Fruit fly (Drosophila melanogaster) S2 (cell line): ENCODE data around the gene CG2656.

Experiments
- CG8478 ChIP-seq: fragments of >200 bp; optimal IDR thresholded peaks from 2 replicates; lab custom pipeline; 2018
- CTCF ChIP-seq, 2 experiments: fragments of >200 bp; optimal IDR thresholded peaks; 2 replicates each; lab custom pipeline; 2018

The CG2656 gene

DNA sequence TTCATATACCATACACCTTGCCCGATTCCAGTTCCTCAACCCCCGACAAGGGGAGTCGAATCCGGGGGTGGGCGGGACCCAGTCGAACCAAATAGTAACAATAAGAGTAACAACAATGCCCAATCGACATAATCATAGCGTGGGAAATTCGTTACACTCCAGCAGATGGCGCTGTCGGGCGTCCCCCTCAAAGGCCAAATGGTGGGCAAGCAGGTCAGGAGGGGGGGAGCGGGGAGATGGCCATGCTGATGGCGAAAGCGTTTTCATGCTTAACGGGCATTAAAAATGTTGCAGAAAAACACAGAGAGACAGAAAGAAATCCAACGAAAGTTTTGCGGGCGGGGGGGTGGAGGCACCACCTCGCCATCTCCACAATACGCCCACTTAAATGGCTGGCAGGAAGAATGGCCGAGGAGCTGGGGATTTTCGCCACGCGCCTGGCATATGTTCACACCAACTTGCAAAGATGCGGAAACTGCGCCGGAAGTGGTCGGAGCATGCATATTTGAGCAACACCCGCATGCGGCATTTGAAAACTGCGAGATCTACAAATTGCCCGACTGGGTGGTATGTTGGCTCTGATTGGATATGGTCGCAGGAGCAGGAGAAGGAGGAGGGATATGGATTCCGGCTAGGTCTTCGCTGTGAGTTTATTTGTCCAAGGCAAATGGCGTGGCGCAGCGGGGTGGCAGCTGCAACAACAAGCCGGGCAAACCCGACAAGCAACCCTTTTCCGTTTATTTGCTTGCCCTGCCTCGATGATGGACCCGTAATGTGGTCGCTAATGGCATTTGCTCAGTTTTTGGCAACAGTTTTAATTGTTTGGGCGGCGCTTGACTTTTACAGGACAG lies 5.1 kb upstream of the CG2656 start:
- TF ChIP-seq CG8478 (lab: Kevin White, UChicago) (no peak), CTCF (optimal IDR thresholded peaks at IDR 0.05; lab: Kevin White, UChicago) (peak; percentile 58 to 72)

DNA sequence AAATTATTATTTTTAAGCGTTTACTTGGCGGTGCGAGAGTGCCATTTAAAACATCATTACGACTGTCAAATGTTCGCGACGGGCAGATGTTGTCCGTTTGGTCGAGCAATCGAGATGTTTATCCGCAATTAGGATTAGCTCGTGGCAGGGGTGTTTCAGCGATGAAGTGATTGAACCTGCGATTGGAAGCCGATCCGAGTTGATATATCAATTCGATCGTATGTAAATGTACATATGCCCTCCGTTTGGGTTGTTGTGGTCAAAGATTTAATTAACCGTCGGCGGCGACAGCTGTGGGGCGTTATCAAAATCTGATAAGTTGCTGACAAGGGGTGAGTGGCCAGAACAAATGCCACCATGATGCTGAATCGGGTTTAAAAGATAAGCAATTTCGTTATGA lies 1.9 kb upstream of the CG2656 start:
- no peak for TF ChIP-seq CTCF (optimal IDR thresholded peaks at IDR 0.05; lab: Kevin White, UChicago)
- no peak for TF ChIP-seq CG8478 (lab: Kevin White, UChicago)

DNA sequence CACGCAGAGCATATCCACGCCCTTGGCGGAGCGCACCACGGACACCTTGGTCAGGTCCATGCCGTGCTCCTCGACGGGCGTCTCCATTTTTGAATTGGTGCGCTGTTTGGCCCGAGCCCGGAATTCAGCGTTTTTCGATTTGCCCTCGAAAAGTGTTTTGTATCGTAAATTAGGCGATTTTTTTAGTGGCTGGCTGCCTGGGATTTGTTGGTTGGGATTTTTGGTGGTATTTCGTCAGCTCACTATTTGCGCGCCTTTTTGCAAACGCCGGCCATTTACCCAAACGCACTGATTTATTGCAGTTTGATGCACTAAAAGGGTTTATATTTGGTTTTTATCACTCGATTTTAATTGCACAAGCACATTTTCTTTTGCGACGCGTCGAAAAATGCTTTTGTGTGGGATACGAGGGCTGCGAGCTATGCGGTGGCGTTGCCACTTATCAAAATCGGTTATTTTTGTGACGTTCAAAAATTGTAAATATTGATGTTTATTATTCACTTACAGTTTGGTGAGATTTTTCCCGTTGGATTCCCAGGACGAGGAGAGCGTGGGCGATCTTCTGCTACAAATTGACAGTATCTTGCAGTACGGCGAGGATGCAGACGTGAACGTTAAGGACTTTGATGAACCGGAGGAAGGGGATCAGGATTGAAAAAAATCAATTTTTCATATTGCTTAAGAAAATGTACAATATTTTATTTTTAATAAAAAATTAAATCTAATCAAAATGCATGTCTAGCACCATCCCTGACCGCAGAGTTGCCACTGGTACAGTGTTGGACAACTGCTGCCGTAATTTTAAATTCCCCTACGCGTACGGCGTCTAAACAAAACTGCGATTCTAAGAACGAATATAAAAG lies 6.3 kb downstream of the CG2656 start, which contains the start of the genes gfzf and Sas-4:
Gene gfzf, minus strand, starts transcription at position 425 of the 863 bp plus-strand sequence.
Gene Sas-4, plus strand, starts transcription at position 824 of the 863 bp plus-strand sequence.
- TF ChIP-seq CTCF (optimal IDR thresholded peaks at IDR 0.05; lab: Kevin White, UChicago) (no peak), CG8478 (lab: Kevin White, UChicago) (no peak)

DNA sequence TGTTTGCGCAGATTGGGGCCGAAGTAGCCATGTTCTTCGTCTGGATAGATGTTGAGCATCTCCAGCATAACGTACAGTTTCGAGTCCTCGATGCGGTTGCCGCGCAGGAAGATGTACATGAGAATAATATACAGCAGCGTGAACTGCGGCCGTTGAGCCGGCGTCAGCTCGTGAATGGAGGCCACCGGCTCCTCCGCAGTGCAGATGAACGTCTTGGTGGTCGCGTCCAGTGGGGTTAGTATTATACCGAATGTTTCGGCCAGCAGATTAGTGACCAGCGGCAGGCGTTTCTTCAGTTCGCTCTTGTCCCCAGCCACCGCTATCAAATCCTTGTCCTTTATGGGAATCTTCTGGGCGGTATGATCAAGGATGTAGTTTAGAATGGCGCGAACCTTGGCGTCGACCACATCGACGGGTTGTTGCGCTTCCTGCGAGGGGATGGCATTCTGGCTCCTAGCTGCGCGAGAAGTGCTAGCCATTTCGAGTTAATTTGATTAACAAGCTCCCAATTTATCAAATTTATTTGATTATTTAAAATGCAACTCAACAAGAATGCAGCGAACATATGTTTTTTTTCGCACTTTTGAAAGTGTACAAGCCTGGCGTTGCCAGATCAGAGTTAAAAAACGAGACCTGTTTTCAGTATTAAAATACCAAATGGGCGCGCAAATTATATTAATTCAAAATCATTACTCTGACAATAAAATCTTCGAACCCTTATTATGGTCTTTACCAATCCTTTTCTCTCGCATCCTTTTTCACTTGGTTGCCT lies 10.2 kb downstream of the CG2656 start, which contains the start of gene MAGE:
Gene MAGE, minus strand, starts transcription at position 595 of the 772 bp plus-strand sequence.
- no peak for TF ChIP-seq CTCF (optimal IDR thresholded peaks at IDR 0.05; lab: Kevin White, UChicago)
- TF ChIP-seq CG8478 (lab: Kevin White, UChicago), result no peak

DNA sequence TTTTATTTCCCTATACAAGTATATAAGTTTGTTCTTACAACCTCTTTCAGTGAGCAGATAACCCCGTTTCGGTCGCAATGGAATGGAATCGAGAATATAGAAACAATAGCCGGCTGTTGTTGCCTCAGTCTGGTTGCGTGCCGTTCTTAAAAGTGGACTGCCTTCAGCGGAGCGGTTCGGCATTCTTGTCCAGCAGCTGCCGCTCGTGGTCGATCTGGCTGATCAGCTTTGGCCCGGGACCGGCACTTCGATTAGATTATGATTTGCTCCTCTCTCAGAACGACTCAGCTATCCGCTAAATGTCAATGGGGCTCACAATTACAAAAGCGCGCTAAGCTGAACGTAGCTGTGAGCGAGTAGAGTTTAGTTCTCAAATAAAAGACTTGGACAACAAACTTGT lies 12.6 kb downstream of the CG2656 start:
- no peak for TF ChIP-seq CTCF (optimal IDR thresholded peaks at IDR 0.05; lab: Kevin White, UChicago)
- TF ChIP-seq CG8478 (lab: Kevin White, UChicago), result no peak

DNA sequence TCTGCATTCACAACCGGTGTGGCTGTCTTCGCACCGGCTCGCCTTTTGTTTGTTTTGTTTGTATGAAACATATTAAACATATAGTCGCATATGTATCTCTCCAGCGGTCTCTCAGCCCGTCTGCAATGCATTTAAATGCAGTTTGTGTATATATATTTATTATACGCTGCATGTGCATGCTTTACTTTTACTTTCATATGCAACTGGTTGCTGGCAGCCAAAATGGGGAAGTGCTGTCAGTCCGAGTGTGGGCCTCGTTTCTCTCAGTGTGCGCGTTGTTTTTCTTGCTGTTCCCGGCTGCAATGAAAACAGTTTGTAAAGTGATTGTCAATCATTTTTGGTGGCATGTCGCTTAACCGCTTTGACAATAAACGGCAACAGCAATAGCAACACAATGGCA lies 15.1 kb downstream of the CG2656 start:
- TF ChIP-seq CTCF (optimal IDR thresholded peaks at IDR 0.05; lab: Kevin White, UChicago) (no peak), CG8478 (lab: Kevin White, UChicago) (no peak)

DNA sequence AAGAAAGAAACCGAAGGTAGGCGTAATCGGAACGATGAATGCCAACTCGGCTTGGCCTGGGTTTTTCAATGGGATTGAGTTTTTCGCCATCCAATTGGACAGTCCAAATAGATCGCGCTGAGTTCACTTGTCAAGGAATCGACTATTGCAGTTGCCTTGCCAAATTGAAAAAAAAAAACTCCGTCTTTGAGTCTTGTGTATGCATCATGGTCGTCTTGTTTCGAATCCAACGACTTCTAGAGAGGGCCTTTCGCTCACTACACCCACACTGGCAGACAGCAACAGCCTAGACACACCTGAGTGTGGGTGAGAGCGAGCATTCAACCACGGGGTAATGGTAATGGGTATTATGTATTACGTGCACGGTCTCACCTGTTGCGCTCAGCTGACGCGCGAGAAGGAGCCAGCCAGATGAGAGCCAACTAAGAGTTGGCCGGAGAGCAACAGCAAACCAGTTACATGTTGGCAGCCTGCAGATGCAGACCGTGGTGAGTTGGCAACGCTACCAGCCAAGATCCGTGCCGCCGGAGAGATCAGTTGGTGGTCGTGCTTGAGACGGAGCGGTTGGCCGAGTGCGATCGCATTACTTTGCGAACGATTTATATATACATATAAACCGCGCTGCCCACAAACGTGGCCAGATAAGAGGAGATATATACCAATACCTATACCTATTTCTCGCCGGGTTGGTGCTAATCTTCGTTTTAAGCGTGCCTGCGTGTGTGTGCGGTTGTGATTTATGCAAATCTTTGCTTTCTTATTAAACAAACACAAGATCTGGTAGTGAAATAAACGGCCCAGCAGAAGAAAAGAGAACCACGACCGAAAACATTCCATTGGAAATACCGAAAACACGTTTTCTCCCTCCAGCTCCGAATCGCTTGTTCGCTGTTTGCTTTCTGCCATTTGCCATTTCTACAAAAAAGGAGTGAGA lies 18.1 kb downstream of the CG2656 start, which contains the start of gene sas:
Gene sas, plus strand, starts transcription at position 453 of the 934 bp plus-strand sequence.
- TF ChIP-seq CTCF (optimal IDR thresholded peaks at IDR 0.05; lab: Kevin White, UChicago) (no peak), CG8478 (lab: Kevin White, UChicago) (no peak)

DNA sequence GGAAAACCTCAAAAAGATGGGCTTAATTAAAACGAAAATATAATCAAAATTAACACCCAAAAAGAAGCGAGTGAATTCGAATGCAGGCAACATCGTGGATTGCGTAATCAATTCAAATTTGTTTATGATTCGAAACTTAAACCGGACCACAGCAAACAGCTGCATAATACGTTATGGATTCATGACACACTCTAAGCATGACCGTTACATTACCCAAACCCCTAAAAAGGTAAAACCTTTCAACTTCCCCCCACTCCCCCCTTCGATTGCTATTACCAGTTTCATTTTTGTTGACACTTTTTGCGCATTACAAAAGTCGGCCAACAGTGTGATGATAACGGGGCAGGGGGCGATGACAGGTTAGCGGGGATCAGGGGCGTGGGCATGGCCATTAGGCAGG lies 25.4 kb downstream of the CG2656 start:
- TF ChIP-seq CTCF (optimal IDR thresholded peaks at IDR 0.05; lab: Kevin White, UChicago), result no peak
- TF ChIP-seq CG8478 (lab: Kevin White, UChicago), result no peak

DNA sequence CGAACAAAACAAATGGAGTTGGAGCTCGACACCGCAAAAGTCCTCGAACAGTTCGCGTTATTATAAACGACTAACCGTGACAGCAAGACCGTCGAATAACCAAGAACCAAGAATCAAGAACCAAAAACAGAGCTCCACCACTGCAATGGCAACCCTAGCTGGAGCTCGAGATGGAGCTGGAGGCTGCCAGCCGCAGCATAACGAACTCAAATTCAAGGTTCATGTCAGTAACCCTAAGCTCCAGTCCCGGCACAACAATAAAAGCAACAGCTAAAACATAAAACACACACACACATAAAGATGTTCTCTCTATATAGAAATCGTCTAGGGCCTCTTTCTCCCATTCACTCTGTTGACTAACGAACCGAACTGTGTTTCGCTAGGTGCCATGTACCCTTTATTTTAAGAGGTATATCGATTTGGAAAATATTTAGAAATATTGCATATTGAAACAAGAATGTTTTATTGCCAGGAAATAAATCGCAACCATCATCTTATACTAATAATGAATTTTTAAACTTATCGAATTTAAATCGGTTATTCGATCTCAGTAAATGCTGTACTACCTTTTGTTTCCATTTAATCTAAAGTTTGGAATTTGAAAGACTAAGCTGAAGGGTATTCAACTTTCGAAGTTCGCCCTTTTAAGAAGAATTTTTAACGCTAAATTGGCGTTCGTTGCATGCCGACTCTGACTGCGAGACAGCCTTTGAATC lies 27.0 kb downstream of the CG2656 start:
- TF ChIP-seq CG8478 (lab: Kevin White, UChicago) (no peak), CTCF (optimal IDR thresholded peaks at IDR 0.05; lab: Kevin White, UChicago) (no peak)

DNA sequence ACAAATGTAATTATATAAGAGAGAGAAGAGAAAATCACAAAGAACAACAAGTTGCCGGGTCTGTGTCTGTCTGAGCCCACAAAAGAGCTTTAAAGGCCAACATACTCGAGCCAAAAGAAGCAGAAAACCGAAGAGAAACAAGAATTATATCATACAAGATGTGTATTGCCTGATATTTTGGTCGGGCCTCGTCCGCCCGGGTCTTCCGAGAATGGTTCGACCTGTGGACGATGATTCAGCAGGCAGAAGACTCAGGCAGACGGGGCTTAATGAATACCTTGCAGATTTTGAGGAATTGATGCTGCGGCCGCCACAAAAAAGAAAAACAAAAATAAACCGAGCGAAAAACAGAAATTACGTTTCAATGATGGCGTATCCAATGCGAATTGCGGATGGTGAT lies 28.5 kb downstream of the CG2656 start:
- no peak for TF ChIP-seq CG8478 (lab: Kevin White, UChicago)
- no peak for TF ChIP-seq CTCF (optimal IDR thresholded peaks at IDR 0.05; lab: Kevin White, UChicago)

DNA sequence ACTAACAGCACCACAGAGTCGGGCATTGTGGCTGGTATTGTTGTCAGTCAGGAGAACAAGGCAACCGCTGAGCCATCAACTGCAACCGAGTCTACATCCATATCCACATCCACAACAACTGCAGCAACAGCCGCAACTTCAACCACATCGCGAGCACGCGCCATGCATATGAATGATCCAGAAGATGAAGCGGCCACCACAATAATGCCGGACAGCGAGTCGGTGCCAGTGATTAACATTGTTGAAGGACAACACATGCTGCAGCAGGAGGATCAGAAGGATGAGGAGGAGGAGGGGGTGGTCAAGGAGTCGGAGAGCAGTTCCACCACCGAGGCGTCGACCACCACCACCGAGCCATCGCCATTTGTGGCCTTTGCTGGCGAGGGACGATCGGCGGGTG lies 30.2 kb downstream of the CG2656 start:
- TF ChIP-seq CG8478 (lab: Kevin White, UChicago) (no peak), CTCF (optimal IDR thresholded peaks at IDR 0.05; lab: Kevin White, UChicago) (no peak)
